Worm (Caenorhabditis elegans): ENCODE data around the gene cest-34.

cest-34 gene

ce11 chrV:6659533-6659932 lies 17.1 kb upstream of the cest-34 start:
- TF ChIP-seq rnt-1 (tag; optimal IDR thresholded peaks at IDR 0.05) (no peak), ets-5 (GFP tag; IDR thresholded peaks at IDR 0.05) (no peak), blmp-1 (tag; optimal IDR thresholded peaks at IDR 0.05) (no peak)

- TF ChIP-seq jun-1 (tag; optimal IDR thresholded peaks at IDR 0.05) (no peak), dsc-1 (tag; optimal IDR thresholded peaks at IDR 0.05) (peak; percentile 91), nhr-47 (tag; optimal IDR thresholded peaks at IDR 0.05) (peak; percentile 56), sox-4 (tag; optimal IDR thresholded peaks at IDR 0.05) (peak; percentile 41), swsn-7 (tag; optimal IDR thresholded peaks at IDR 0.05) (peak; percentile 8), lin-14 (GFP tag; optimal IDR thresholded peaks at IDR 0.05) (peak; percentile 74), nhr-71 (tag; optimal IDR thresholded peaks at IDR 0.05) (peak; percentile 71), pqm-1 (tag; optimal IDR thresholded peaks at IDR 0.05) (no peak), pax-3 (tag; optimal IDR thresholded peaks at IDR 0.05) (peak; percentile 30), fkh-8 (tag; optimal IDR thresholded peaks at IDR 0.05) (peak; percentile 28), lin-15B (tag; optimal IDR thresholded peaks at IDR 0.05) (no peak), ceh-63 (GFP tag; optimal IDR thresholded peaks at IDR 0.05) (no peak), unc-86 (tag; optimal IDR thresholded peaks at IDR 0.05) (peak; percentile 58), fkh-10 (GFP tag; optimal IDR thresholded peaks at IDR 0.05) (peak; percentile 14), efl-3 (GFP tag; optimal IDR thresholded peaks at IDR 0.05) (no peak), xbp-1 (tag; optimal IDR thresholded peaks at IDR 0.05) (peak; percentile 8), unc-98 (GFP tag; IDR thresholded peaks at IDR 0.05) (no peak), lsy-2 (tag; optimal IDR thresholded peaks at IDR 0.05) (peak; percentile 13 to 24)
Measured at ce11 chrV:6661658-6662057, 14.9 kb upstream of the cest-34 start.

DNA sequence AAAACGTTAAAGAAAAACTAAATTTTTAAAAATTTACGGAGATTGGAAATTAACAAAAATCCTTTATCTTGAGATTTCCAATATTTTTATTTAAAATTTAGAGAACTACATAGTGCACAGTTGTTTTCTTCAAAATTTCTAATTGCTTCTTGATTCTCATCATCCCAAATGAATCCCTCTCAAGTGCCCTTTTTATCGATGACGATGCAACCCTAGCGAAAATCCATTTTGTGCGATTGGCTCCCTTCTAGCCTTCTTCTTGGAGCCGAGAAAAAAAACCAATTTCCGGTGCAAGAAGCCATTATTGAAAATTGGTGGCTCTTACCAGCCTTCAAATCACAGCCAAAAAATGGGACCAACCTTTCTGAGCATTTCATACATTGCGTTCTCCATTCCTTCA lies 14.1 kb upstream of the cest-34 start:
- TF ChIP-seq dsc-1 (tag; optimal IDR thresholded peaks at IDR 0.05): peak; percentile 2
- TF ChIP-seq ceh-8 (GFP tag; optimal IDR thresholded peaks at IDR 0.05): no peak
- peak; percentile 9 for TF ChIP-seq lin-14 (GFP tag; optimal IDR thresholded peaks at IDR 0.05)

DNA sequence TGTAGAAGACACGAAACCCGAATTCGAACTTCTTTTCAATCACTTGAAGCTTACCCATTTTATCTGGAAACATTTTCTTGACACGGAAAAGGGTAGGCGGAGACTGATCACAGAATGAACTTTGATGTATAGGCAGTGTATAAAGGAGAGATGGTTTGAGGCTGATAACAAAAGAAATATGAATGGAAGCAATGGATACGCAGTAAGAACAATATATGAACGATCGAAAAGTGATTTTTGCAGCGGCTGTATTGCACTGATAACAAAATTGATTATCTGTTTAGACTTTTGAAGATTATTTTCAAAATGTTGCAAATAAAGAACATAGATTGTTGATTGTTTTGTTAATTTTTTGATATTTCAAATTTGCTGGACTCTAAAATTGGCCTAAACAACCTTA lies 10.8 kb upstream of the cest-34 start, which contains the start of gene pmp-5:
TSS of gene pmp-5 (minus strand) at position 63 of the 400 bp plus-strand sequence.
- TF ChIP-seq unc-30 (tag; optimal IDR thresholded peaks at IDR 0.05): no peak
- TF ChIP-seq C16A3.4 (tag; optimal IDR thresholded peaks at IDR 0.05): no peak
- peak in 1 of 6 experiments; percentile 37 for TF ChIP-seq elt-3 (tag; optimal IDR thresholded peaks at IDR 0.05)
- no peak for TF ChIP-seq efl-1 (optimal IDR thresholded peaks at IDR 0.05)
- no peak for TF ChIP-seq efl-1 (GFP tag; optimal IDR thresholded peaks at IDR 0.05 in 1 of 2)
- no peak for TF ChIP-seq ces-1 (GFP tag; optimal IDR thresholded peaks at IDR 0.05)
- TF ChIP-seq elt-2 (tag; optimal IDR thresholded peaks at IDR 0.05): peak; percentile 83
- TF ChIP-seq ama-1 (optimal IDR thresholded peaks at IDR 0.05): no peak
- TF ChIP-seq nhr-90 (tag; optimal IDR thresholded peaks at IDR 0.05; ENCODE audit: poor library complexity): no peak
- no peak for TF ChIP-seq ceh-8 (GFP tag; optimal IDR thresholded peaks at IDR 0.05)
- TF ChIP-seq xbp-1 (tag; optimal IDR thresholded peaks at IDR 0.05): no peak
- no peak for TF ChIP-seq fkh-8 (tag; optimal IDR thresholded peaks at IDR 0.05)
- no peak for TF ChIP-seq ceh-63 (GFP tag; optimal IDR thresholded peaks at IDR 0.05)
- no peak for TF ChIP-seq unc-62 (GFP tag; optimal IDR thresholded peaks at IDR 0.05)
- TF ChIP-seq lin-35 (GFP tag; optimal IDR thresholded peaks at IDR 0.05): no peak
- TF ChIP-seq nhr-47 (tag; optimal IDR thresholded peaks at IDR 0.05): no peak
- TF ChIP-seq F16B12.6 (tag; optimal IDR thresholded peaks at IDR 0.05): no peak
- no peak for TF ChIP-seq jun-1 (tag; optimal IDR thresholded peaks at IDR 0.05)
- no peak for TF ChIP-seq lin-39 (tag; optimal IDR thresholded peaks at IDR 0.05)
- TF ChIP-seq sox-4 (tag; optimal IDR thresholded peaks at IDR 0.05): no peak
- no peak for TF ChIP-seq nhr-12 (tag; optimal IDR thresholded peaks at IDR 0.05)
- TF ChIP-seq dpl-1 (GFP tag; optimal IDR thresholded peaks at IDR 0.05): no peak
- TF ChIP-seq nhr-19 (GFP tag; conservative IDR thresholded peaks at IDR 0.05): no peak
- TF ChIP-seq sup-37 (GFP tag; optimal IDR thresholded peaks at IDR 0.05): no peak
- peak; percentile 20 for TF ChIP-seq nhr-20 (tag; optimal IDR thresholded peaks at IDR 0.05)
- TF ChIP-seq grh-1 (GFP tag; IDR thresholded peaks at IDR 0.05): no peak
- TF ChIP-seq snpc-4 (tag; optimal IDR thresholded peaks at IDR 0.05): no peak
- no peak for TF ChIP-seq mef-2 (tag; optimal IDR thresholded peaks at IDR 0.05)
